Worm (Caenorhabditis elegans): ENCODE results near the gene osm-5.
A peak's percentile ranks its signal among the peaks of the same experiment; 100 is the strongest.

The osm-5 gene

DNA sequence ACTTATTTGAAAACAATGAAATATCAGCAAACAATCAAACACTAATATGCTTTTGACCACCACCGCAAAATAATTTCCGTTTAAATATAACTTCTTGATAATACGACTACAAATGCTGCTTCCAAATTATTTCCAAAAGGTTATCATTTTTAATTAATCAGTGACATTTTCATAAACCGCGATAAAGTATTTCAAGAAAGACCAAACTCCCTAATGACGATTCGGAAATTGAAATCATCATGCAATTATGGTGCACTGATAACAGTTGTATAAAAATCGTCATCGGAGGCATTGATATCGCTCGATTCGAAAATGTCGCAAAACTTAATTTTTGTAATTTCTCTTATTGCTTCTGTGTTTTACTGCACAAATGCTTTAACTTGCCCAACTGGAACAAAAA, 47.4 kb downstream of the osm-5 start, which contains the start of gene clec-265 (continued):
- no peak for TF ChIP-seq nhr-10 (tag; optimal IDR thresholded peaks at IDR 0.05)
- peak; percentile 78 for TF ChIP-seq hlh-11 (tag; optimal IDR thresholded peaks at IDR 0.05)
- no peak for TF ChIP-seq ceh-82 (tag; optimal IDR thresholded peaks at IDR 0.05)
- no peak for TF ChIP-seq ztf-11 (tag; optimal IDR thresholded peaks at IDR 0.05)
- no peak for TF ChIP-seq lim-7 (GFP tag; IDR thresholded peaks at IDR 0.05)
- TF ChIP-seq ctbp-1 (GFP tag; IDR thresholded peaks at IDR 0.05): no peak
- TF ChIP-seq D1046.2 (GFP tag; IDR thresholded peaks at IDR 0.05): no peak
- TF ChIP-seq mdl-1 (tag; optimal IDR thresholded peaks at IDR 0.05): peak in 1 of 2 experiments; percentile 47
- TF ChIP-seq mxl-2 (GFP tag; conservative IDR thresholded peaks at IDR 0.05): no peak
- TF ChIP-seq madf-9 (GFP tag; conservative IDR thresholded peaks at IDR 0.05): no peak

DNA sequence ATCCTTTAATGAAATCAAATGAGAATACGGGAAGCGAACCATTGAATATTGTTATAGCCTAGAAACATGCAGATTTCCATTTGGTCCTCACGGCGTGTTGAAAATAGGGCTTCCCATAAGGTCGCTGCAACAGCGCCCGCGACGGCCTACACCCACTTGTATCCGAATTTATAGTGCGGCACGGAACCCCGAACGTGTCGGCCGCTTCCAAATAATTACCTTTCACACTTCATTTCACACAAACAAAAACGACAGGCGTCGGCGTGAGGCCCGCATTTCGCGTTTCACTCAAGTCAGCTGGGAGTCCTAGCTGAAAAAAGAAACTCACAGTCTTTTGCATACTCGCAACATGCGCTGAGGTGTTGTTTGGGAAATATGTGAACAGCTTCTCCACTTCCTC, 49.4 kb downstream of the osm-5 start:
- no peak for TF ChIP-seq tra-1 (GFP tag; IDR thresholded peaks at IDR 0.05)
- TF ChIP-seq cey-2 (tag; optimal IDR thresholded peaks at IDR 0.05; ENCODE audit: borderline replicate concordance, insufficient read depth): no peak
- peak in 1 of 2 experiments; percentile 7 for TF ChIP-seq unc-62 (GFP tag; optimal IDR thresholded peaks at IDR 0.05 in 1 of 2)
- no peak for TF ChIP-seq unc-62 (tag; optimal IDR thresholded peaks at IDR 0.05)
- TF ChIP-seq pqm-1 (tag; optimal IDR thresholded peaks at IDR 0.05): no peak
- no peak for TF ChIP-seq aha-1 (tag)
- no peak for TF ChIP-seq jun-1 (tag; optimal IDR thresholded peaks at IDR 0.05)
- no peak for TF ChIP-seq mep-1 (tag; optimal IDR thresholded peaks at IDR 0.05)

DNA sequence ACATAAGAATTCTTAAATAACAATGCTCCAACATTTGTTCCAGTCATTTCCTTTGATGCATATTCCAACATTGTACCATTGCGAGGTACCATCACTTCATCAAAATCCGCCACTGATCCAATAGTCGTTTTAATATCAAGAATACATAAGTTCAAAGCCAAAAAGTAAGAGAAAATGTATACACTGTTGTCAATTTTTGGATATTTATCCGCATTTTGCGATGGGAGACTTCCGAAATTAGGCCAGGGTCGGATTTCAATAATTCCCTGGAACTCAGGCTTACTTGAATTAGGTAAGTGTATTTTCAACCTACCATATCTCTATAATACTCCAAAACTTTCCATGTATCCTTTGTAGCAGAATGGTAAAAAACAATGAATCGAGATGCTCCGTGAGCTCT, 50.1 kb downstream of the osm-5 start, which contains the start of gene M02F4.2:
TSS of gene M02F4.2 (minus strand) at position 101 of the 400 bp plus-strand sequence.
- TF ChIP-seq Y5F2A.4 (GFP tag; optimal IDR thresholded peaks at IDR 0.05): no peak
- no peak for TF ChIP-seq mep-1 (tag; optimal IDR thresholded peaks at IDR 0.05)
- no peak for TF ChIP-seq F49E8.2 (tag; optimal IDR thresholded peaks at IDR 0.05; ENCODE audit: borderline replicate concordance)
- TF ChIP-seq daf-8 (GFP tag; IDR thresholded peaks at IDR 0.05): no peak
- TF ChIP-seq lin-29 (GFP tag; IDR thresholded peaks at IDR 0.05): no peak
- TF ChIP-seq nhr-6 (tag; optimal IDR thresholded peaks at IDR 0.05): no peak

DNA sequence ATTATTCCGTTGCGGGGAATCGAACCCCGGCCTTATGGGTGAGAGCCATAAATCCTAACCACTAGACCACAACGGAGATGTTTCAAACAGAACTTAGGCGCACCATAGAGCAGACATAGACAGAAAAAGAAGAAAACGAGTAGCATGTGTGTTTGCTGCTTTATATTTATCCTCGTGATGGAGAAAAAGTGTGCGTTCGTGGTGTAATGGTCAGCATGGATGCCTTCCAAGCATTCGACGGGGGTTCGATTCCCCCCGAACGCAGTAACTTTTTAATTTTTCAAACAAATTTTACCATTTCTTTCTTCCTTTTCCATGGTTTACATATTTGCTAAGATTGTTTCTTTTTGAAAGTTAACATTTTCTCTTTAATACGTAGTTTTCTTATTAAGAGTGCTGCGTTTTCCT, 51.9 kb downstream of the osm-5 start:
- TF ChIP-seq unc-130 (GFP tag; optimal IDR thresholded peaks at IDR 0.05): peak; percentile 71
- TF ChIP-seq snpc-1.2 (GFP tag; IDR thresholded peaks at IDR 0.05): peak; percentile 96
- TF ChIP-seq ceh-28 (tag; optimal IDR thresholded peaks at IDR 0.05): no peak
- TF ChIP-seq php-3 (GFP tag; IDR thresholded peaks at IDR 0.05): peak; percentile 96
- TF ChIP-seq nhr-237 (tag; optimal IDR thresholded peaks at IDR 0.05): peak; percentile 1
- TF ChIP-seq hlh-30 (tag; optimal IDR thresholded peaks at IDR 0.05; ENCODE audit: insufficient read depth): peak; percentile 83
- peak; percentile 83 for TF ChIP-seq lin-13 (GFP tag; optimal IDR thresholded peaks at IDR 0.05)
- TF ChIP-seq nhr-11 (tag; optimal IDR thresholded peaks at IDR 0.05): peak; percentile 89
- peak; percentile 86 for TF ChIP-seq fkh-10 (GFP tag; optimal IDR thresholded peaks at IDR 0.05)
- peak; percentile 97 for TF ChIP-seq F26F4.8 (GFP tag; conservative IDR thresholded peaks at IDR 0.05)
- TF ChIP-seq Y105C5A.15 (GFP tag; IDR thresholded peaks at IDR 0.05): peak; percentile 99
- peak; percentile 34 to 82 for TF ChIP-seq mdl-1 (tag; optimal IDR thresholded peaks at IDR 0.05)
- peak; percentile 89 for TF ChIP-seq lir-3 (tag; optimal IDR thresholded peaks at IDR 0.05)
- TF ChIP-seq saeg-2 (GFP tag; IDR thresholded peaks at IDR 0.05): peak; percentile 95
- TF ChIP-seq unc-62 (GFP tag; optimal IDR thresholded peaks at IDR 0.05 in 1 of 2): peak in 1 of 2 experiments; percentile 99
- TF ChIP-seq unc-62 (tag; optimal IDR thresholded peaks at IDR 0.05): no peak
- TF ChIP-seq attf-4 (tag; optimal IDR thresholded peaks at IDR 0.05): no peak
- TF ChIP-seq zfp-3 (GFP tag; conservative IDR thresholded peaks at IDR 0.05): peak; percentile 95
- TF ChIP-seq R02D3.7 (tag; optimal IDR thresholded peaks at IDR 0.05): peak; percentile 29
- TF ChIP-seq dmd-8 (GFP tag; IDR thresholded peaks at IDR 0.05): peak; percentile 100
- TF ChIP-seq zip-11 (GFP tag; IDR thresholded peaks at IDR 0.05): peak; percentile 91
- no peak for TF ChIP-seq ceh-62 (tag; optimal IDR thresholded peaks at IDR 0.05)
- peak; percentile 95 for TF ChIP-seq rbr-2 (tag; optimal IDR thresholded peaks at IDR 0.05)
- TF ChIP-seq aha-1 (tag): peak; percentile 100
- TF ChIP-seq gei-8 (GFP tag; optimal IDR thresholded peaks at IDR 0.05): peak; percentile 97
- peak; percentile 90 for TF ChIP-seq hlh-11 (tag; optimal IDR thresholded peaks at IDR 0.05)
- TF ChIP-seq ceh-82 (tag; optimal IDR thresholded peaks at IDR 0.05): no peak
- TF ChIP-seq zag-1 (tag; optimal IDR thresholded peaks at IDR 0.05): peak; percentile 78
- TF ChIP-seq madf-5 (GFP tag; IDR thresholded peaks at IDR 0.05): peak; percentile 96 to 98
- TF ChIP-seq zip-2 (tag; optimal IDR thresholded peaks at IDR 0.05): peak; percentile 87
- peak; percentile 51 for TF ChIP-seq dpl-1 (GFP tag; optimal IDR thresholded peaks at IDR 0.05)
